Fruit fly (Drosophila melanogaster): ENCODE data around the gene CG6503.

The CG6503 gene

dm6 chr3R:26440455-26441196 lies 15.7 kb upstream of the CG6503 start, which contains the start of gene tx (continued):
- TF ChIP-seq CG11247 (GFP tag; IDR thresholded peaks at IDR 0.05) (0 out of 2 replicates have a peak, but pooled peaks have one; percentile 31), HLH3B (GFP tag; IDR thresholded peaks at IDR 0.05) (no peak), CG8478 (optimal IDR thresholded peaks at IDR 0.05) (no peak), CG11085 (GFP tag; IDR thresholded peaks at IDR 0.05) (no peak), Ptx1 (GFP tag; IDR thresholded peaks at IDR 0.05) (no peak), dpn (GFP tag; optimal IDR thresholded peaks at IDR 0.05) (no peak), D19A (tag; optimal IDR thresholded peaks at IDR 0.05) (no peak), CG3847 (GFP tag; IDR thresholded peaks at IDR 0.05) (0 out of 2 replicates have a peak, but pooled peaks have one; percentile 5), CG17359 (tag; optimal IDR thresholded peaks at IDR 0.05) (no peak), CG14710 (tag; optimal IDR thresholded peaks at IDR 0.05) (no peak), CG11696 (GFP tag; IDR thresholded peaks at IDR 0.05) (no peak), CG15696 (tag; optimal IDR thresholded peaks at IDR 0.05) (no peak), Scr (GFP tag; IDR thresholded peaks at IDR 0.05; ENCODE audit: partially characterized antibody) (peak; percentile 18; the same call in 1 of the 2 replicates), CG5245 (GFP tag; optimal IDR thresholded peaks at IDR 0.05) (no peak), CG32767 (GFP tag; IDR thresholded peaks at IDR 0.05) (peak; percentile 60), CG7745 (tag; optimal IDR thresholded peaks at IDR 0.05) (no peak), abd-A (tag; optimal IDR thresholded peaks at IDR 0.05) (peak; percentile 64), al (GFP tag; IDR thresholded peaks at IDR 0.05) (no peak), CG2712 (tag; optimal IDR thresholded peaks at IDR 0.05) (no peak), nmo (GFP tag; optimal IDR thresholded peaks at IDR 0.05) (no peak), grn (GFP tag; optimal IDR thresholded peaks at IDR 0.05) (peak; percentile 51), CG4424 (GFP tag; optimal IDR thresholded peaks at IDR 0.05) (no peak), CG1233 (GFP tag; optimal IDR thresholded peaks at IDR 0.05) (no peak), CG10543 (GFP tag; optimal IDR thresholded peaks at IDR 0.05) (peak; percentile 63), CG7372 (GFP tag; IDR thresholded peaks at IDR 0.05) (no peak), Bteb2 (GFP tag; optimal IDR thresholded peaks at IDR 0.05) (no peak), gsb (GFP tag; IDR thresholded peaks at IDR 0.05) (no peak), CG1602 (GFP tag; optimal IDR thresholded peaks at IDR 0.05) (no peak), tio (GFP tag; optimal IDR thresholded peaks at IDR 0.05) (no peak), CG12769 (tag; optimal IDR thresholded peaks at IDR 0.05) (peak; percentile 85), CrebB (tag; optimal IDR thresholded peaks at IDR 0.05) (no peak), stc (GFP tag; IDR thresholded peaks at IDR 0.05) (0 out of 2 replicates have a peak, but pooled peaks have one; percentile 14), CG3163 (GFP tag; optimal IDR thresholded peaks at IDR 0.05) (peak; percentile 92), CG12744 (GFP tag; optimal IDR thresholded peaks at IDR 0.05) (no peak), Neu2 (GFP tag; optimal IDR thresholded peaks at IDR 0.05; ENCODE audit: borderline replicate concordance) (no peak), Dfd (GFP tag; optimal IDR thresholded peaks at IDR 0.05) (no peak), CG4282 (GFP tag; optimal IDR thresholded peaks at IDR 0.05) (no peak), zen2 (GFP tag; IDR thresholded peaks at IDR 0.05; ENCODE audit: partially characterized antibody) (no peak), zen (tag; optimal IDR thresholded peaks at IDR 0.05) (no peak), otp (GFP tag; IDR thresholded peaks at IDR 0.05) (no peak), Side (GFP tag; optimal IDR thresholded peaks at IDR 0.05) (no peak), CG12391 (tag; optimal IDR thresholded peaks at IDR 0.05) (no peak), Rfx (GFP tag; IDR thresholded peaks at IDR 0.05) (no peak), her (GFP tag; optimal IDR thresholded peaks at IDR 0.05) (no peak), CG11723 (GFP tag; optimal IDR thresholded peaks at IDR 0.05) (no peak), run (tag; optimal IDR thresholded peaks at IDR 0.05) (no peak), Six4 (GFP tag; optimal IDR thresholded peaks at IDR 0.05) (no peak), slou (GFP tag; optimal IDR thresholded peaks at IDR 0.05) (no peak), CG34422 (GFP tag; IDR thresholded peaks at IDR 0.05) (0 out of 3 replicates have a peak, but pooled peaks have one; percentile 36), CG9932 (GFP tag; IDR thresholded peaks at IDR 0.05) (peak; percentile 40; the same call in 1 of the 2 replicates), CG10147 (GFP tag; optimal IDR thresholded peaks at IDR 0.05) (peak; percentile 4)
